Fruit fly (Drosophila melanogaster) whole organism: ENCODE measurements around the gene Sbat.

Experiments
- CG8478 ChIP-seq: fragments of >200 bp; optimal IDR thresholded peaks from 2 replicates; lab custom pipeline; 2018; ENCODE audit warnings: inconsistent platforms
- Dll ChIP-seq: fragments of >200 bp; optimal IDR thresholded peaks from 2 replicates; lab custom pipeline; 2017
- EcR ChIP-seq, 2 experiments: fragments of >200 bp; optimal IDR thresholded peaks; 2 replicates each; lab custom pipeline; 2017; ENCODE audit warnings: missing biosample characterization in 2 of 2, missing genetic modification characterization in 2 of 2, missing genetic modification reagents in 2 of 2
- pan ChIP-seq: fragments of >200 bp; optimal IDR thresholded peaks from 2 replicates; lab custom pipeline; 2017
- psq ChIP-seq: fragments of >200 bp; optimal IDR thresholded peaks from 2 replicates; lab custom pipeline; 2017
- usp ChIP-seq: fragments of >200 bp; optimal IDR thresholded peaks from 2 replicates; lab custom pipeline; 2017; ENCODE audit warnings: missing biosample characterization, missing genetic modification characterization, mixed read lengths

Sbat gene

dm6 chr2L:2855773-2856615, 22.1 kb upstream of the Sbat start, which contains the start of the genes CG3104 and RpS21:
Gene CG3104 (minus strand): TSS chr2L:2855778.
Gene RpS21 (plus strand): TSS chr2L:2856070.
- TF ChIP-seq CG8478 (lab: Kevin White, UChicago), result no peak

DNA sequence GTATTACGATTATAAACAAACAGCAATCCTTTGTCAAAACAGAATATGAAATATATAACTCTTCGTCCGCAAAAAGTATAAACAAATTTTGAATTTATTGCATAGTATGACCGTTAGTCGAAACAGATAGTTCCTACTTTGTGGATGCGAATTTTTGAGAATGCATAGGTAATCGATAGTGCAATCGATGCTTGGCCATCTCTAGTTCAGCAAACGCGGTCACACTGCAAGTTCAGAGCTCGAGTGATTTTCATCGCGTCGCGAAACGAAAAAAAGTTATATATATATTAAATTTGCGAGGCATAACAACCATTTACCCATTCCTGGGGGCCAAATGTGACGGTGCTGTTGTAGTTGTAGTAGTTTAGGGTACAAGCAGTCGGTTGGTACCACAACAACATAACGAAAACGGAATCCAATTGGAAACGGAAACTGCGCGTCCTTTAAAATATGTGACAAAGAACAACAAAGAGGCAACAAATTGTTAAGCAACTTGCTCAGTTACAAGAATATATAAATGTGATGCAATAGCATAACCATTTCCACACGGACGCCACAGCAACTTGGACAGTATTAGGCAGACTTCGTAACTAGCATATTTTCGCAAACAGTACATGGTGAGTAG, 21.1 kb upstream of the Sbat start, which contains the start of gene CG2991:
CG2991 (plus strand) TSS at position 205 of the 625 bp plus-strand sequence.
- TF ChIP-seq EcR (GFP tag; optimal IDR thresholded peaks at IDR 0.05; lab: Kevin White, UChicago), result no peak
- no peak for TF ChIP-seq CG8478 (lab: Kevin White, UChicago)
- TF ChIP-seq pan (lab: Kevin White, UChicago), result peak; percentile 18
- no peak for TF ChIP-seq Dll
- TF ChIP-seq psq, result no peak

- TF ChIP-seq usp (GFP tag; lab: Kevin White, UChicago) (no peak), CG8478 (lab: Kevin White, UChicago) (no peak), psq (no peak), EcR (GFP tag; optimal IDR thresholded peaks at IDR 0.05; lab: Kevin White, UChicago) (no peak), pan (lab: Kevin White, UChicago) (no peak), Dll (no peak)
These were observed 20.0 kb upstream of the Sbat start for dm6 chr2L:2857862-2858734.

DNA sequence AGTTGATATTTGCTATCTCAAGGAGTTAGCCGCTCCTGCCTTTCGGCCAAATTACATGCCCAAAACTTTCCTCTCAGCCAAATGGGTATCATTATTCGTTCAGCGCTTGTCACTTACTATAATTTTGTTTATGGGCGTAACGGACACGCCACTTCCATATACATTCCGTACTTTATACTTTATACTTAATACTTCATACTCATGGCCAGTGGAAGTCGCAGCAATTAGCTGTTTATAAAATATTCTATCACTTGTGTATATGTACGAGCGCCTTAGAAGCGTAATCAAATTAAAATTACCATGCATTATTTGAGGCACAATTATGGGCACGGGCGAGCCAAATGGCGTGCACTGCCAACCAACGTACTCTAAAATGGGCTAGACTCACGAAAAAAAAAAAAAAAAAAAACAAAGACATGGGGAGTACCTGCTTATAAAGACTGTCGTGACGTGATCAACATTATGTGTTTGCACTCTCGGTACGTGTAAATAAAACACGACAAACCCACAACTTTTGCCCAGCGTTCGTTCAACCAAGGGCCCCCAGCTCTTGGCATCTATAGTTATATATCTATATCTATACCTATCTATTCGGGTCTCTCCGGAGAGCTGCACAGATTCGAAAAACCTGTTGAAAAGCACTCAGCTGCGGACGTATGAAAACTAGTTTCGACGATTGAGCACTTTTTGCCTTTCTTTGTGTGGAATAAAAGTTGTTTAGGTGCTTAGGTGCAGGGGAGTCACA, 16.8 kb upstream of the Sbat start:
- TF ChIP-seq psq (no peak), EcR (GFP tag; optimal IDR thresholded peaks at IDR 0.05; lab: Kevin White, UChicago) (peak in 1 of 2 experiments; percentile 73)

DNA sequence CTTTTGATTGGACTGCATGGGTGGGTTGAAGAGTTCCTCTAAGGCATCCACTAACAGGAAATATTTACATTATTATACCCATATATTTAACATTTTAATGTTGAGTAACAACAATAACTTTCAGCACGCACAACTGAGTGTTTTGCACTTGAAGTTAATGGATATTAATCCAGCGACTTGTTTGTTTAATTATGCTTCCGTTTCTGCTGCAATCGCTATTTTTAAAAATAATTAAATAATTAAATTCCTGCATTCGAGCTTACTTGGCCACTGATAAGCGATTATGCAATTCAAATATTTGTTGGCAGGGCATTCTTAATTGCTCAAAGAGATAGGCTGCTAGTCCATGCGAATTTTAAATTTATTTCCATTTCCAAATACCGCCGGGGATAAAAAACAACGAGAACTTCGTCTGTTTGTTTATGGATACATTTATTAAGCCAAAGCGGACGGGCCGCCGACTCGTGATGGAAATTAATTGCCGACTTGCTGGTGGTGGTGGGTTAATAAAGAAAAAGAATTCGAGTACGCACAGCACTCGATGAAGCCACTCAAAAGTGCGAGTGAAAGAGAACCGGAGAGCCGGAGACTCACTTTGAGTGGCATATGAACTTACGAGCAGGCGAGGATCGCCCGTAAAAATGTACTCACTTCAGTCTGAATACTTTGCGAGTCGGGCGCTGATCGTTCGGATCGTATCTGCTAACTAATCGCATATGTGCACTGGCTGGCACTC, 16.1 kb upstream of the Sbat start:
- TF ChIP-seq usp (GFP tag; lab: Kevin White, UChicago) (no peak), pan (lab: Kevin White, UChicago) (no peak), psq (no peak), CG8478 (lab: Kevin White, UChicago) (no peak), Dll (no peak), EcR (GFP tag; optimal IDR thresholded peaks at IDR 0.05; lab: Kevin White, UChicago) (no peak)

DNA sequence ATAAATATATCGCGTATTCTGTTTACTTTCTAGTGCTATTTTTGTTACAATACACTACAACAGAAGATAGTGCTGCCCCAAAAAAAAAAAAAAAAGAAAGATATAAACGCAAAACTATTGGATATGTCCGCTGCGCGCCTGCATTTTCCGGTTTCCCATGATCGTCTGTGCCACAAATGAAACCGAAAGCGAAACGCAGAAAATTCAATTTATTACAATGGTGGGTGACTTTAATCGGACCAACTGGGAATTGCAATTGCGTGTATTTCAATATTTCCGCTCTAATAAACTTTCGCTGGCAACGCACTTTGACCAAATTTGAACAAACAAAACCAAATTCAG, 15.6 kb upstream of the Sbat start:
- TF ChIP-seq psq (no peak), CG8478 (lab: Kevin White, UChicago) (no peak), pan (lab: Kevin White, UChicago) (no peak), Dll (no peak), EcR (GFP tag; optimal IDR thresholded peaks at IDR 0.05; lab: Kevin White, UChicago) (no peak), usp (GFP tag; lab: Kevin White, UChicago) (no peak)

DNA sequence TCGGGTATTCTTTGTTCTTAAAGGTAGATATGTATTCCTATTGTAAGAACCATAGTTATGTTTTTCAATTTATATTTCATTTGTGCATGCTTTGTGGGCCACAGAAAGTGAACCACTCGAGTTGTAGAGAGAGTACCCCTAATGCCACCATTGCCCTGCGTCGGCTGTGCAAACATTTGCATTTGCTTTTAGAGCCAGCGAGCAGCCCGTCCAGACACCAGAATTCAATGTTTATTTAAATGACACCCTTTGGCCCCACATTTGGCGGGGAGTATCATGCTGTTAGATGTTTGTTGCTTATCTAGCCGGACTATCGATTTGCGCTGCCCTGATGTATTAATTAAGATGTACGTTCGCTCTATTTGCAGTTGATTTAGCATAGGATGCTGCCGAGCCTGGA, 13.5 kb upstream of the Sbat start:
- no peak for TF ChIP-seq EcR (GFP tag; optimal IDR thresholded peaks at IDR 0.05; lab: Kevin White, UChicago)
- no peak for TF ChIP-seq CG8478 (lab: Kevin White, UChicago)

dm6 chr2L:2865560-2866309, 12.4 kb upstream of the Sbat start:
- TF ChIP-seq usp (GFP tag; lab: Kevin White, UChicago) (no peak), Dll (no peak)

- TF ChIP-seq pan (lab: Kevin White, UChicago), result no peak
- TF ChIP-seq psq, result no peak
- no peak for TF ChIP-seq usp (GFP tag; lab: Kevin White, UChicago)
- TF ChIP-seq Dll, result no peak
- no peak for TF ChIP-seq EcR (GFP tag; optimal IDR thresholded peaks at IDR 0.05; lab: Kevin White, UChicago)
- TF ChIP-seq CG8478 (lab: Kevin White, UChicago), result no peak
These were observed 9.0 kb upstream of the Sbat start, which contains the start of gene CG8813 for dm6 chr2L:2869008-2869702. Gene CG8813 (plus strand): TSS chr2L:2869652.

DNA sequence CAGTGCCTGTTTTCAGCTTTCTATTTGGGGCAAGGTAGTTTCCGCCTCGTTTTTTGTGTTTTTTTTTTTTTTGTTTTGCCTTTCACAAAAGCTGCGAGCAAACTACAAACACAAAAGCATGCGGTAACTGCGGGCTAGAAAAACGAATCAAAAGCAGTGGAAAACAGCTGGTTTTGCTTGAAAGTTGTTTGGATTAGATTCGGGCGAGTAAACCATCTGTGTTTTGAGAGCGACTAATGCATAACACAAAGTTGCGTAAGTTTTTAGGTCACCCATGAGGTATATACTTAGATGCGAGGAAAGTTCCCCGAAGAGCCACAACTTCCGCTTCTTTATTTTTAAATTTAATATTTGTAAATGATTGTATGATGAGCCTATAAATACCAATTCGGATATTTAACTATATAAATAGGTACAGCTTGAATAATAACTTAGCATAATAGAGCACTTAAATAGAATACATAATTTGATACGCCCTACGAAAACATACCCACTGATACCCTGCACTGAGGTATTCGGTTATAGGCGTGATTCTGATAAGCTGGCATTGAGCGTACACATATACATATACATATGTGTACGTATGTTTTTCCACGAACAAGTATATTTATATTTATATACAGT, 5.7 kb upstream of the Sbat start:
- TF ChIP-seq psq, result no peak
- TF ChIP-seq usp (GFP tag; lab: Kevin White, UChicago), result no peak
- TF ChIP-seq CG8478 (lab: Kevin White, UChicago), result no peak
- TF ChIP-seq EcR (GFP tag; optimal IDR thresholded peaks at IDR 0.05; lab: Kevin White, UChicago), result no peak
- TF ChIP-seq Dll, result no peak
